Worm (Caenorhabditis elegans): ENCODE results near the gene irld-62.
"Not testable (repeated sequence)": the region's sequence is repeated elsewhere in the genome, so short reads cannot be mapped to it uniquely, and the experiment has no call there.

DNA sequence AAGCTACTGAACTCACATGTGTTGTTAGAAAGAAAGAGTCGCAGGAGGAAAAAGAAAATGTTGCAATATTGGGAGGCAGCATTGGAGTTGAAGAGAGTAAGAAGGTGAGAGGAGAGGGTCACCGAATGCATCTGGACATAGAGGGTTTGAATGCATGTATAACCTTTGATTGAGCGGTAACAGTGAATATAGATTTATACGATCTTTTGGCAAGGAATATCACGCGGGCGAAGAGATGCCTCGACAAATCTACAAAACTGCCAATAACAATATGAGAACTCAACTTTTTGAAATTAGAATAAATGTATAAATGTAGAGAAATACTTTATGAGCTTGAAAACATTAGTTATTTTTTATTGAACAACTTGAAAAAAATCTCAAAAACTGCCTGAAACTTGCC is 48.5 kb upstream of the irld-62 start, which contains the start of gene M01B2.10:
- TF ChIP-seq ztf-23 (GFP tag; IDR thresholded peaks at IDR 0.05); med-1 (GFP tag; optimal IDR thresholded peaks at IDR 0.05; ENCODE audit: insufficient read depth); klf-2 (GFP tag; conservative IDR thresholded peaks at IDR 0.05); flt-1 (GFP tag; IDR thresholded peaks at IDR 0.05); ztf-29 (GFP tag; IDR thresholded peaks at IDR 0.05); tab-1 (GFP tag; IDR thresholded peaks at IDR 0.05): not testable (repeated sequence)
